Fruit fly (Drosophila melanogaster) whole organism: ENCODE measurements around the gene CG31371.

Experiments used
- CG8478 ChIP-seq: fragments of >200 bp; optimal IDR thresholded peaks from 2 replicates; lab custom pipeline; 2018; ENCODE audit warnings: inconsistent platforms
- Dll ChIP-seq: fragments of >200 bp; optimal IDR thresholded peaks from 2 replicates; lab custom pipeline; 2017
- EcR ChIP-seq, 2 experiments: fragments of >200 bp; optimal IDR thresholded peaks; 2 replicates each; lab custom pipeline; 2017; ENCODE audit warnings: missing biosample characterization in 2 of 2, missing genetic modification characterization in 2 of 2, missing genetic modification reagents in 2 of 2
- pan ChIP-seq: fragments of >200 bp; optimal IDR thresholded peaks from 2 replicates; lab custom pipeline; 2017
- psq ChIP-seq: fragments of >200 bp; optimal IDR thresholded peaks from 2 replicates; lab custom pipeline; 2017
- usp ChIP-seq: fragments of >200 bp; optimal IDR thresholded peaks from 2 replicates; lab custom pipeline; 2017; ENCODE audit warnings: missing biosample characterization, missing genetic modification characterization, mixed read lengths

DNA sequence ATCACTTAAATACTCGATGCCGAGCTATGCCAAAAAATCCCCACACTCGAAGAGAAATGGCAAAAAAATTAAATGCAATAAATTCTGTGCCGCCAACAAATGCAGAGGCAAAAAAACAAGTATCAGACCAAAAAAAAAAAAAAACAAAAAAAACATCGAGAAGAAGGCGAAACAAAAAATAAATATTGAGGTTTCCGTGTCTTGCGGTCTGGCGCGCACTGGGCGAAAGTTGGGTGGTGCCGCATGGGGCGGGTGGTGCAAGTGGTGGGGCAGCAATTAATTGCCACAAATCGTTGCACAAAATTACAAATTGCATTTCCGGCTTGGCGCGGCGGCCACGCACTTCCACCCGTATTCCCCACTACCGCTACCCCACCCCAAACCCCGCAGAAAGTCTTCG, 31.1 kb upstream of the CG31371 start:
- no peak for TF ChIP-seq psq (lab: Kevin White, UChicago)
- no peak for TF ChIP-seq Dll (lab: Kevin White, UChicago)
- no peak for TF ChIP-seq usp (GFP tag; lab: Kevin White, UChicago)
- TF ChIP-seq CG8478 (lab: Kevin White, UChicago), result no peak
- no peak for TF ChIP-seq EcR (GFP tag; optimal IDR thresholded peaks at IDR 0.05; lab: Kevin White, UChicago)
- TF ChIP-seq pan (lab: Kevin White, UChicago), result no peak
